Worm (Caenorhabditis elegans) whole organism, L3 larva: Measurements from ENCODE around the gene C47E12.10.

Experiments
- R02D3.7 ChIP-seq: fragments of 150-350 bp; optimal IDR thresholded peaks from 2 replicates; lab custom pipeline; 2014; ENCODE audit warnings: missing biosample characterization, missing genetic modification characterization
- ZK546.5 ChIP-seq: sonication (generic microtip); optimal IDR thresholded peaks from 2 replicates; lab custom pipeline; 2017; ENCODE audit warnings: missing biosample characterization, missing genetic modification characterization
- aly-2 ChIP-seq: fragments of 150-350 bp; optimal IDR thresholded peaks from 2 replicates; lab custom pipeline; 2014; ENCODE audit warnings: missing biosample characterization, missing genetic modification characterization
- ama-1 ChIP-seq: fragments of 150-350 bp; optimal IDR thresholded peaks from 2 replicates; lab custom pipeline; 2018
- ceh-16 ChIP-seq: sonication (generic microtip); optimal IDR thresholded peaks from 2 replicates; lab custom pipeline; 2017; ENCODE audit warnings: missing biosample characterization, missing genetic modification characterization
- ceh-28 ChIP-seq: fragments of 150-350 bp; optimal IDR thresholded peaks from 2 replicates; lab custom pipeline; 2014; ENCODE audit warnings: missing biosample characterization, missing genetic modification reagents, missing genetic modification characterization
- ceh-82 ChIP-seq: fragments of 150-350 bp; optimal IDR thresholded peaks from 2 replicates; lab custom pipeline; 2014; ENCODE audit warnings: missing biosample characterization, missing genetic modification characterization
- ceh-9 ChIP-seq: sonication (generic microtip); optimal IDR thresholded peaks from 2 replicates; lab custom pipeline; 2018; ENCODE audit warnings: missing biosample characterization, missing genetic modification characterization
- daf-12 ChIP-seq: fragments of 150-350 bp; optimal IDR thresholded peaks from 2 replicates; lab custom pipeline; 2014; ENCODE audit warnings: missing biosample characterization, missing genetic modification reagents, missing genetic modification characterization
- egl-27 ChIP-seq: sonication (generic microtip); optimal IDR thresholded peaks from 4 replicates; lab custom pipeline; 2017; ENCODE audit warnings: missing biosample characterization, missing genetic modification reagents, missing genetic modification characterization
- egl-5 ChIP-seq: fragments of 150-350 bp; optimal IDR thresholded peaks from 2 replicates; lab custom pipeline; 2017; ENCODE audit warnings: missing biosample characterization, missing genetic modification reagents, missing genetic modification characterization, inconsistent platforms
- elt-1 ChIP-seq: fragments of 150-350 bp; optimal IDR thresholded peaks from 2 replicates; lab custom pipeline; 2014; ENCODE audit warnings: missing biosample characterization, missing genetic modification characterization
- elt-2 ChIP-seq: sonication (generic microtip); optimal IDR thresholded peaks from 2 replicates; lab custom pipeline; 2016; ENCODE audit warnings: missing genetic modification reagents, mild to moderate bottlenecking, missing genetic modification characterization, missing compliant biosample characterization
- elt-3 ChIP-seq, 3 experiments: fragments of 150-350 bp in 1 of 3; sonication (generic microtip) in 2 of 3; optimal IDR thresholded peaks; 2 replicates in 2 of 3; 4 replicates in 1 of 3; lab custom pipeline; 2014 to 2017; ENCODE audit warnings: missing biosample characterization in 3 of 3, missing genetic modification characterization in 3 of 3
- eor-1 ChIP-seq, 2 experiments: fragments of 150-350 bp; optimal IDR thresholded peaks; 2 replicates each; lab custom pipeline; 2014 to 2018; ENCODE audit warnings: missing biosample characterization in 2 of 2, missing genetic modification characterization in 2 of 2
- fkh-10 ChIP-seq: sonication (generic microtip); optimal IDR thresholded peaks from 2 replicates; lab custom pipeline; 2017; ENCODE audit warnings: missing biosample characterization, missing genetic modification reagents, missing genetic modification characterization
- fkh-2 ChIP-seq: fragments of 150-350 bp; optimal IDR thresholded peaks from 2 replicates; lab custom pipeline; 2014; ENCODE audit warnings: missing biosample characterization, missing genetic modification reagents, missing genetic modification characterization
- fos-1 ChIP-seq: fragments of 150-350 bp; optimal IDR thresholded peaks from 2 replicates; lab custom pipeline; 2014; ENCODE audit warnings: missing biosample characterization, missing genetic modification characterization
- hmg-11 ChIP-seq: sonication (generic microtip); optimal IDR thresholded peaks from 2 replicates; lab custom pipeline; 2016; ENCODE audit warnings: missing genetic modification characterization, missing compliant biosample characterization
- jun-1 ChIP-seq: fragments of 150-350 bp; optimal IDR thresholded peaks from 2 replicates; lab custom pipeline; 2014; ENCODE audit warnings: missing biosample characterization, missing genetic modification reagents, missing genetic modification characterization
- lin-15B ChIP-seq: fragments of 150-350 bp; optimal IDR thresholded peaks from 2 replicates; lab custom pipeline; 2014; ENCODE audit warnings: missing biosample characterization, missing genetic modification characterization
- lin-39 ChIP-seq: fragments of 150-350 bp; optimal IDR thresholded peaks from 2 replicates; lab custom pipeline; 2018; ENCODE audit warnings: missing biosample characterization, missing genetic modification reagents, missing genetic modification characterization
- lsy-12 ChIP-seq: sonication (generic microtip); optimal IDR thresholded peaks from 2 replicates; lab custom pipeline; 2016; ENCODE audit warnings: mild to moderate bottlenecking, missing genetic modification characterization, missing compliant biosample characterization
- mdl-1 ChIP-seq: fragments of 150-350 bp; optimal IDR thresholded peaks from 2 replicates; lab custom pipeline; 2014; ENCODE audit warnings: missing biosample characterization, missing genetic modification characterization
- mml-1 ChIP-seq: fragments of 150-350 bp; sonication (generic microtip); optimal IDR thresholded peaks from 3 replicates; lab custom pipeline; 2014; ENCODE audit warnings: missing biosample characterization, missing genetic modification characterization
- nfya-1 ChIP-seq: sonication (generic microtip); optimal IDR thresholded peaks from 2 replicates; lab custom pipeline; 2017; ENCODE audit warnings: missing genetic modification characterization, mild to moderate bottlenecking, missing compliant biosample characterization, antibody characterized with exemption, moderate library complexity; ENCODE audit not compliant: insufficient read depth
- nhr-11 ChIP-seq: fragments of 150-350 bp; optimal IDR thresholded peaks from 2 replicates; lab custom pipeline; 2014; ENCODE audit warnings: missing biosample characterization, missing genetic modification characterization
- nhr-12 ChIP-seq: fragments of 150-350 bp; optimal IDR thresholded peaks from 2 replicates; lab custom pipeline; 2014; ENCODE audit warnings: missing biosample characterization, missing genetic modification characterization
- nhr-23 ChIP-seq: fragments of 150-350 bp; optimal IDR thresholded peaks from 2 replicates; lab custom pipeline; 2014; ENCODE audit warnings: missing biosample characterization, missing genetic modification reagents, missing genetic modification characterization
- nhr-237 ChIP-seq: fragments of 150-350 bp; optimal IDR thresholded peaks from 2 replicates; lab custom pipeline; 2014; ENCODE audit warnings: missing biosample characterization, missing genetic modification characterization
- nhr-25 ChIP-seq: sonication (generic microtip); optimal IDR thresholded peaks from 2 replicates; lab custom pipeline; 2017; ENCODE audit warnings: missing biosample characterization, missing genetic modification characterization
- nhr-28 ChIP-seq: fragments of 150-350 bp; optimal IDR thresholded peaks from 2 replicates; lab custom pipeline; 2014; ENCODE audit warnings: missing biosample characterization, missing genetic modification characterization
- nhr-43 ChIP-seq: sonication (generic microtip); optimal IDR thresholded peaks from 2 replicates; lab custom pipeline; 2016; ENCODE audit warnings: mild to moderate bottlenecking, missing genetic modification characterization, missing compliant biosample characterization; ENCODE audit not compliant: poor library complexity, severe bottlenecking
- nhr-67 ChIP-seq: fragments of 150-350 bp; optimal IDR thresholded peaks from 2 replicates; lab custom pipeline; 2014; ENCODE audit warnings: missing biosample characterization, missing genetic modification characterization
- nhr-76 ChIP-seq: fragments of 150-350 bp; sonication (generic microtip); optimal IDR thresholded peaks from 5 replicates; lab custom pipeline; 2014; ENCODE audit warnings: missing biosample characterization, missing genetic modification characterization
- nhr-77 ChIP-seq: fragments of 150-350 bp; optimal IDR thresholded peaks from 2 replicates; lab custom pipeline; 2014; ENCODE audit warnings: missing biosample characterization, missing genetic modification characterization
- pha-4 ChIP-seq: fragments of 150-350 bp; optimal IDR thresholded peaks from 2 replicates; lab custom pipeline; 2014; ENCODE audit warnings: missing biosample characterization, missing genetic modification reagents, missing genetic modification characterization
- pqm-1 ChIP-seq: fragments of 150-350 bp; optimal IDR thresholded peaks from 2 replicates; lab custom pipeline; 2017; ENCODE audit warnings: missing biosample characterization, missing genetic modification characterization, inconsistent platforms
- sea-2 ChIP-seq: fragments of 150-350 bp; sonication (generic microtip); optimal IDR thresholded peaks from 4 replicates; lab custom pipeline; 2014; ENCODE audit warnings: missing biosample characterization, missing genetic modification reagents, missing genetic modification characterization
- skn-1 ChIP-seq: fragments of 150-350 bp; optimal IDR thresholded peaks from 2 replicates; lab custom pipeline; 2014; ENCODE audit warnings: missing biosample characterization, missing genetic modification characterization
- snpc-4 ChIP-seq: fragments of 150-350 bp; optimal IDR thresholded peaks from 2 replicates; lab custom pipeline; 2014; ENCODE audit warnings: missing biosample characterization, missing genetic modification characterization
- tbx-2 ChIP-seq: sonication (generic microtip); optimal IDR thresholded peaks from 2 replicates; lab custom pipeline; 2016; ENCODE audit warnings: mild to moderate bottlenecking, missing genetic modification characterization, missing compliant biosample characterization
- unc-39 ChIP-seq: sonication (generic microtip); optimal IDR thresholded peaks from 4 replicates; lab custom pipeline; 2017; ENCODE audit warnings: missing biosample characterization, missing genetic modification characterization
- unc-62 ChIP-seq: fragments of 150-350 bp; sonication (generic microtip); optimal IDR thresholded peaks from 4 replicates; lab custom pipeline; 2014; ENCODE audit warnings: missing biosample characterization, missing genetic modification reagents, missing genetic modification characterization
- zag-1 ChIP-seq: fragments of 150-350 bp; optimal IDR thresholded peaks from 2 replicates; lab custom pipeline; 2014; ENCODE audit warnings: missing biosample characterization, missing genetic modification characterization
- ztf-11 ChIP-seq: fragments of 150-350 bp; optimal IDR thresholded peaks from 2 replicates; lab custom pipeline; 2014; ENCODE audit warnings: missing biosample characterization, missing genetic modification characterization
- ztf-4 ChIP-seq: fragments of 150-350 bp; optimal IDR thresholded peaks from 2 replicates; lab custom pipeline; 2014; ENCODE audit warnings: missing biosample characterization, missing genetic modification characterization

C47E12.10 gene

ce11 chrIV:9993403-9994132 is 21.0 kb downstream of the C47E12.10 start:
- TF ChIP-seq nfya-1 (tag; lab: Kevin White, UChicago) (no peak), elt-2 (tag; lab: Kevin White, UChicago) (peak; percentile 31), ama-1 (lab: Kevin White, UChicago) (peak; percentile 61), pha-4 (tag; lab: Kevin White, UChicago) (peak; percentile 67), hmg-11 (peak; percentile 20), skn-1 (tag; lab: Kevin White, UChicago) (peak; percentile 79)

ce11 chrIV:9994895-9995394 is 22.3 kb downstream of the C47E12.10 start, which contains the start of gene uba-1:
uba-1 (minus strand) TSS chrIV:9994945.
- TF ChIP-seq elt-3 (tag; optimal IDR thresholded peaks at IDR 0.05; lab: Kevin White, UChicago): no peak
- TF ChIP-seq nhr-76 (tag; lab: Kevin White, UChicago): no peak
- peak; percentile 46 for TF ChIP-seq elt-2 (tag; lab: Kevin White, UChicago)
- no peak for TF ChIP-seq hmg-11
- TF ChIP-seq elt-1 (tag; lab: Kevin White, UChicago): no peak
- peak; percentile 49 for TF ChIP-seq ztf-4
- peak; percentile 26 for TF ChIP-seq pha-4 (tag; lab: Kevin White, UChicago)
- no peak for TF ChIP-seq skn-1 (tag; lab: Kevin White, UChicago)
- peak; percentile 46 for TF ChIP-seq lsy-12 (tag; lab: Kevin White, UChicago)
- no peak for TF ChIP-seq egl-27 (tag; lab: Kevin White, UChicago)
- TF ChIP-seq aly-2 (tag; lab: Kevin White, UChicago): no peak
- peak; percentile 29 for TF ChIP-seq lin-15B (tag; lab: Kevin White, UChicago)
- TF ChIP-seq sea-2: no peak
- TF ChIP-seq nhr-12 (tag; lab: Kevin White, UChicago): no peak
- TF ChIP-seq nhr-67 (tag; lab: Kevin White, UChicago): no peak
- no peak for TF ChIP-seq ceh-82 (tag; lab: Kevin White, UChicago)
- no peak for TF ChIP-seq nhr-11 (tag; lab: Kevin White, UChicago)
- TF ChIP-seq fkh-10 (GFP tag; lab: Kevin White, UChicago): no peak
- no peak for TF ChIP-seq snpc-4
- TF ChIP-seq mdl-1 (tag; lab: Kevin White, UChicago): no peak
- no peak for TF ChIP-seq fkh-2 (tag; lab: Kevin White, UChicago)
- TF ChIP-seq egl-5 (tag; lab: Kevin White, UChicago): no peak
- TF ChIP-seq nhr-23: peak; percentile 62
- TF ChIP-seq mml-1: no peak
- TF ChIP-seq fos-1 (tag; lab: Kevin White, UChicago): no peak
- no peak for TF ChIP-seq jun-1 (tag; lab: Kevin White, UChicago)
- no peak for TF ChIP-seq ceh-16 (tag; lab: Kevin White, UChicago)
- no peak for TF ChIP-seq ZK546.5
- TF ChIP-seq nhr-237 (tag; lab: Kevin White, UChicago): no peak
- no peak for TF ChIP-seq daf-12 (tag; lab: Kevin White, UChicago)
- TF ChIP-seq ceh-28 (tag; lab: Kevin White, UChicago): peak; percentile 37
- no peak for TF ChIP-seq zag-1 (tag; lab: Kevin White, UChicago)
- peak; percentile 81 for TF ChIP-seq ama-1 (lab: Kevin White, UChicago)
- TF ChIP-seq ceh-9: no peak
- TF ChIP-seq tbx-2 (tag; lab: Kevin White, UChicago): peak; percentile 6
- no peak for TF ChIP-seq nhr-77
- TF ChIP-seq nhr-43 (tag; lab: Kevin White, UChicago): peak; percentile 68
- no peak for TF ChIP-seq ztf-11
- TF ChIP-seq eor-1 (tag; optimal IDR thresholded peaks at IDR 0.05; lab: Kevin White, UChicago): no peak
- no peak for TF ChIP-seq R02D3.7 (tag; lab: Kevin White, UChicago)
- no peak for TF ChIP-seq unc-39 (tag; lab: Kevin White, UChicago)
- TF ChIP-seq unc-62 (GFP tag; lab: Kevin White, UChicago): no peak
- TF ChIP-seq nfya-1 (tag; lab: Kevin White, UChicago): peak; percentile 7
- peak; percentile 4 for TF ChIP-seq lin-39 (tag; lab: Kevin White, UChicago)
- TF ChIP-seq nhr-25: peak; percentile 37
- no peak for TF ChIP-seq nhr-28 (tag; lab: Kevin White, UChicago)
- TF ChIP-seq pqm-1 (tag; lab: Kevin White, UChicago): no peak
